Fruit fly (Drosophila melanogaster): ENCODE results near the gene CG7382.
A peak's percentile ranks its signal among the peaks of the same experiment; 100 is the strongest.

Gene CG7382

dm6 chr2L:5542944-5543515, 23.3 kb upstream of the CG7382 start (continued):
- 0 out of 2 replicates have a peak, but pooled peaks have one; percentile 5 for TF ChIP-seq CG13287 (GFP tag; IDR thresholded peaks at IDR 0.05; ENCODE audit: partially characterized antibody)
- TF ChIP-seq sim (GFP tag; IDR thresholded peaks at IDR 0.05), result 0 out of 2 replicates have a peak, but pooled peaks have one; percentile 7
- no peak for TF ChIP-seq CG12299 (tag; optimal IDR thresholded peaks at IDR 0.05)
- TF ChIP-seq CG13894 (tag; optimal IDR thresholded peaks at IDR 0.05), result no peak
- TF ChIP-seq ash1 (GFP tag; optimal IDR thresholded peaks at IDR 0.05), result peak; percentile 1
- TF ChIP-seq Dek (tag; optimal IDR thresholded peaks at IDR 0.05), result peak; percentile 39
- TF ChIP-seq zfh1 (GFP tag; IDR thresholded peaks at IDR 0.05), result peak; percentile 76; the same call in 2 of the 3 replicates
- no peak for TF ChIP-seq disco-r (GFP tag; optimal IDR thresholded peaks at IDR 0.05)
- TF ChIP-seq CG7987 (GFP tag; optimal IDR thresholded peaks at IDR 0.05), result peak; percentile 42
- TF ChIP-seq CG10565 (GFP tag; optimal IDR thresholded peaks at IDR 0.05), result no peak
- TF ChIP-seq CG14014 (GFP tag; IDR thresholded peaks at IDR 0.05), result peak; percentile 77
- TF ChIP-seq CG3726 (GFP tag; IDR thresholded peaks at IDR 0.05), result 0 out of 3 replicates have a peak, but pooled peaks have one; percentile 29
- TF ChIP-seq mld (GFP tag; IDR thresholded peaks at IDR 0.05; ENCODE audit: partially characterized antibody), result no peak
- no peak for TF ChIP-seq sqz (GFP tag; optimal IDR thresholded peaks at IDR 0.05)
- peak; percentile 8 for TF ChIP-seq CG17829 (tag; optimal IDR thresholded peaks at IDR 0.05)
- peak; percentile 60 for TF ChIP-seq CG1832 (GFP tag; optimal IDR thresholded peaks at IDR 0.05)
- no peak for TF ChIP-seq gro (GFP tag; optimal IDR thresholded peaks at IDR 0.05)
- TF ChIP-seq Doc2 (GFP tag; IDR thresholded peaks at IDR 0.05), result no peak
- TF ChIP-seq CG32532 (GFP tag; IDR thresholded peaks at IDR 0.05), result peak; percentile 70
- TF ChIP-seq Oaz (GFP tag; IDR thresholded peaks at IDR 0.05), result no peak
- TF ChIP-seq CkIIα-i1 (GFP tag; IDR thresholded peaks at IDR 0.05), result no peak
- peak; percentile 78 for TF ChIP-seq Rfx (GFP tag; IDR thresholded peaks at IDR 0.05)
- 0 out of 3 replicates have a peak, but pooled peaks have one; percentile 21 for TF ChIP-seq sr (GFP tag; IDR thresholded peaks at IDR 0.05)
- TF ChIP-seq CG32767 (GFP tag; IDR thresholded peaks at IDR 0.05), result peak; percentile 58; the same call in 1 of the 2 replicates
- TF ChIP-seq H15 (GFP tag; IDR thresholded peaks at IDR 0.05), result peak; percentile 49; the same call in 1 of the 3 replicates
- TF ChIP-seq Nf-YB (GFP tag; optimal IDR thresholded peaks at IDR 0.05), result no peak
- peak; percentile 54 for TF ChIP-seq CG7839 (tag; optimal IDR thresholded peaks at IDR 0.05)
- no peak for TF ChIP-seq CG15696 (tag; optimal IDR thresholded peaks at IDR 0.05)
- no peak for TF ChIP-seq ham (GFP tag; IDR thresholded peaks at IDR 0.05)
- TF ChIP-seq GATAe (GFP tag; conservative IDR thresholded peaks at IDR 0.05), result no peak
- peak; percentile 53 for TF ChIP-seq CG9727 (GFP tag; optimal IDR thresholded peaks at IDR 0.05)
- TF ChIP-seq Fer2 (tag; optimal IDR thresholded peaks at IDR 0.05), result no peak
- peak; percentile 75 for TF ChIP-seq Adf1 (GFP tag; IDR thresholded peaks at IDR 0.05)
- TF ChIP-seq CG12219 (GFP tag; optimal IDR thresholded peaks at IDR 0.05), result no peak
- peak; percentile 38 for TF ChIP-seq pho (GFP tag; optimal IDR thresholded peaks at IDR 0.05)
- no peak for TF ChIP-seq lov (optimal IDR thresholded peaks at IDR 0.05)
- 0 out of 3 replicates have a peak, but pooled peaks have one; percentile 42 for TF ChIP-seq lov (GFP tag; IDR thresholded peaks at IDR 0.05)
- TF ChIP-seq CG13123 (GFP tag; optimal IDR thresholded peaks at IDR 0.05), result no peak
- no peak for TF ChIP-seq HLH4C (GFP tag; IDR thresholded peaks at IDR 0.05; ENCODE audit: partially characterized antibody)
- 0 out of 2 replicates have a peak, but pooled peaks have one; percentile 39 for TF ChIP-seq toy (GFP tag; IDR thresholded peaks at IDR 0.05)
- peak; percentile 67 for TF ChIP-seq sens (GFP tag)
- no peak for TF ChIP-seq pzg (GFP tag; optimal IDR thresholded peaks at IDR 0.05)
- TF ChIP-seq br (optimal IDR thresholded peaks at IDR 0.05), result no peak
- no peak; the same call in 1 of the 2 replicates for TF ChIP-seq CG31441 (GFP tag; IDR thresholded peaks at IDR 0.05)
- no peak for TF ChIP-seq sens-2 (GFP tag; IDR thresholded peaks at IDR 0.05)
- peak; percentile 50 for TF ChIP-seq Hr3 (GFP tag; optimal IDR thresholded peaks at IDR 0.05)
- TF ChIP-seq gt (GFP tag; IDR thresholded peaks at IDR 0.05), result no peak
- TF ChIP-seq mirr (GFP tag; optimal IDR thresholded peaks at IDR 0.05), result peak; percentile 20
- TF ChIP-seq MESR4 (GFP tag; optimal IDR thresholded peaks at IDR 0.05), result peak; percentile 15
- peak; percentile 54; the same call in 1 of the 2 replicates for TF ChIP-seq CG42726 (GFP tag; IDR thresholded peaks at IDR 0.05; ENCODE audit: partially characterized antibody)
- TF ChIP-seq bowl (GFP tag; IDR thresholded peaks at IDR 0.05), result no peak

Data from whole organism, embryonic.